Fruit fly (Drosophila melanogaster) whole organism, embryonic: Measurements from ENCODE around the gene CG7179.

Experiments
- Abd-B ChIP-seq: fragments of 200-800 bp; sonication (Bioruptor generic); optimal IDR thresholded peaks from 2 replicates; lab custom pipeline; 2018; ENCODE audit warnings: missing biosample characterization, mild to moderate bottlenecking, missing genetic modification characterization, moderate library complexity
- Atf6 ChIP-seq: fragments of 200-800 bp; sonication (Bioruptor generic); IDR thresholded peaks from 2 replicates; pipeline ENCODE4 v1.3.6; 2022; ENCODE audit warnings: missing biosample characterization, missing genetic modification characterization
- Bteb2 ChIP-seq: fragments of 200-800 bp; sonication (Bioruptor generic); optimal IDR thresholded peaks from 2 replicates; lab custom pipeline; 2016; ENCODE audit warnings: missing biosample characterization, missing genetic modification characterization
- CG11247 ChIP-seq: fragments of 200-800 bp; sonication (Bioruptor generic); IDR thresholded peaks from 2 replicates; pipeline ENCODE4 v1.3.6; 2022; ENCODE audit warnings: missing biosample characterization, missing genetic modification characterization
- CG12391 ChIP-seq: fragments of 200-800 bp; sonication (Bioruptor generic); optimal IDR thresholded peaks from 3 replicates; lab custom pipeline; 2018; ENCODE audit warnings: missing biosample characterization, mild to moderate bottlenecking, missing genetic modification characterization, moderate library complexity
- CG12744 ChIP-seq: fragments of 200-800 bp; sonication (Bioruptor generic); optimal IDR thresholded peaks from 2 replicates; lab custom pipeline; 2016; ENCODE audit warnings: missing biosample characterization, missing genetic modification characterization
- CG12769 ChIP-seq: fragments of 200-800 bp; sonication (Bioruptor generic); optimal IDR thresholded peaks from 2 replicates; lab custom pipeline; 2019; ENCODE audit warnings: missing biosample characterization, mild to moderate bottlenecking, missing genetic modification characterization, moderate library complexity
- CG14050 ChIP-seq: fragments of 200-800 bp; sonication (Bioruptor generic); IDR thresholded peaks from 3 replicates; pipeline ENCODE4 v1.3.6; 2022; ENCODE audit warnings: missing biosample characterization, missing genetic modification characterization
- CG15073 ChIP-seq: fragments of 200-800 bp; sonication (Bioruptor generic); optimal IDR thresholded peaks from 2 replicates; lab custom pipeline; 2016; ENCODE audit warnings: missing biosample characterization, missing genetic modification characterization
- CG17186 ChIP-seq: fragments of 200-800 bp; sonication (Bioruptor generic); optimal IDR thresholded peaks from 3 replicates; lab custom pipeline; 2017; ENCODE audit warnings: missing biosample characterization, missing genetic modification reagents, missing genetic modification characterization
- CG17802 ChIP-seq: fragments of 200-800 bp; sonication (Bioruptor generic); optimal IDR thresholded peaks from 2 replicates; lab custom pipeline; 2018; ENCODE audit warnings: missing biosample characterization, mild to moderate bottlenecking, missing genetic modification characterization, moderate library complexity
- CG17829 ChIP-seq: fragments of 200-800 bp; optimal IDR thresholded peaks from 2 replicates; lab custom pipeline; 2019; ENCODE audit warnings: missing biosample characterization, mild to moderate bottlenecking, missing genetic modification characterization, moderate library complexity
- CG18476 ChIP-seq: fragments of 200-800 bp; sonication (Bioruptor generic); optimal IDR thresholded peaks from 2 replicates; lab custom pipeline; 2016; ENCODE audit warnings: missing biosample characterization, mild to moderate bottlenecking, missing genetic modification characterization
- CG30431 ChIP-seq: fragments of 200-800 bp; sonication (Bioruptor generic); optimal IDR thresholded peaks from 2 replicates; lab custom pipeline; 2017; ENCODE audit warnings: missing biosample characterization, missing genetic modification characterization
- CG31224 ChIP-seq: fragments of 200-800 bp; sonication (Bioruptor generic); IDR thresholded peaks from 2 replicates; pipeline ENCODE4 v1.3.6; 2022; ENCODE audit warnings: missing biosample characterization, missing genetic modification characterization
- CG32767 ChIP-seq: fragments of 200-800 bp; sonication (Bioruptor generic); IDR thresholded peaks from 2 replicates; pipeline ENCODE4 v1.3.6; 2022; ENCODE audit warnings: missing biosample characterization, missing genetic modification characterization
- CG4360 ChIP-seq: fragments of 200-800 bp; sonication (Bioruptor generic); IDR thresholded peaks from 2 replicates; pipeline ENCODE4 v1.3.6; 2022; ENCODE audit warnings: missing biosample characterization, missing genetic modification characterization
- CG4730 ChIP-seq: fragments of 200-800 bp; sonication (Bioruptor generic); IDR thresholded peaks from 2 replicates; pipeline ENCODE4 v1.3.6; 2022; ENCODE audit warnings: missing biosample characterization, missing genetic modification characterization
- CG5953 ChIP-seq: fragments of 200-800 bp; sonication (Bioruptor generic); IDR thresholded peaks from 2 replicates; pipeline ENCODE4 v1.3.6; 2022; ENCODE audit warnings: missing biosample characterization, missing genetic modification characterization
- CG6765 ChIP-seq: fragments of 200-800 bp; sonication (Bioruptor generic); optimal IDR thresholded peaks from 3 replicates; lab custom pipeline; 2017; ENCODE audit warnings: missing biosample characterization, mild to moderate bottlenecking, missing genetic modification characterization
- CG6813 ChIP-seq: fragments of 200-800 bp; sonication (Bioruptor generic); optimal IDR thresholded peaks from 2 replicates; lab custom pipeline; 2017; ENCODE audit warnings: missing biosample characterization, missing genetic modification characterization, mild to moderate bottlenecking, moderate library complexity, missing genetic modification reagents
- CG8388 ChIP-seq: fragments of 200-800 bp; sonication (Bioruptor generic); optimal IDR thresholded peaks from 2 replicates; lab custom pipeline; 2019; ENCODE audit warnings: missing biosample characterization, mild to moderate bottlenecking, missing genetic modification characterization, moderate library complexity
- CTCF ChIP-seq: fragments of 200-800 bp; sonication (Bioruptor generic); optimal IDR thresholded peaks from 2 replicates; lab custom pipeline; 2017; ENCODE audit warnings: missing biosample characterization, mild to moderate bottlenecking, missing genetic modification characterization, moderate library complexity
- Camta ChIP-seq: fragments of 200-800 bp; sonication (Bioruptor generic); optimal IDR thresholded peaks from 2 replicates; lab custom pipeline; 2016; ENCODE audit warnings: missing biosample characterization, missing genetic modification characterization
- Dbx ChIP-seq: fragments of 200-800 bp; sonication (Bioruptor generic); IDR thresholded peaks from 3 replicates; pipeline ENCODE4 v1.3.6; 2022; ENCODE audit warnings: missing biosample characterization, missing genetic modification characterization
- E2f1 ChIP-seq: fragments of 200-800 bp; sonication (Bioruptor generic); IDR thresholded peaks from 2 replicates; pipeline ENCODE4 v1.3.6; 2022; ENCODE audit warnings: missing biosample characterization, missing genetic modification characterization
- Gsc ChIP-seq: fragments of 200-800 bp; sonication (Bioruptor generic); IDR thresholded peaks from 2 replicates; pipeline ENCODE4 v1.3.6; 2022; ENCODE audit warnings: missing biosample characterization, missing genetic modification characterization
- HHEX ChIP-seq: fragments of 200-800 bp; sonication (Bioruptor generic); optimal IDR thresholded peaks from 3 replicates; lab custom pipeline; 2017; ENCODE audit warnings: missing biosample characterization, mild to moderate bottlenecking, missing genetic modification characterization, missing genetic modification reagents
- HLH54F ChIP-seq: fragments of 200-800 bp; sonication (Bioruptor generic); optimal IDR thresholded peaks from 3 replicates; lab custom pipeline; 2016; ENCODE audit warnings: missing biosample characterization, missing genetic modification characterization
- Hmr ChIP-seq: fragments of 200-800 bp; sonication (Bioruptor generic); optimal IDR thresholded peaks from 3 replicates; lab custom pipeline; 2017; ENCODE audit warnings: mild to moderate bottlenecking, missing biosample characterization, missing genetic modification reagents, missing genetic modification characterization
- Hmx ChIP-seq: fragments of 200-800 bp; sonication (Bioruptor generic); optimal IDR thresholded peaks from 2 replicates; lab custom pipeline; 2016; ENCODE audit warnings: missing biosample characterization, missing genetic modification characterization
- Hr3 ChIP-seq: fragments of 200-800 bp; sonication (Bioruptor generic); optimal IDR thresholded peaks from 3 replicates; lab custom pipeline; 2016; ENCODE audit warnings: missing biosample characterization, missing genetic modification characterization
- Max ChIP-seq: fragments of 200-800 bp; sonication (Bioruptor generic); optimal IDR thresholded peaks from 2 replicates; lab custom pipeline; 2016; ENCODE audit warnings: missing biosample characterization, mild to moderate bottlenecking, missing genetic modification characterization
- NfI ChIP-seq: fragments of 200-800 bp; sonication (Bioruptor generic); optimal IDR thresholded peaks from 3 replicates; lab custom pipeline; 2018; ENCODE audit warnings: missing biosample characterization, mild to moderate bottlenecking, missing genetic modification characterization, moderate library complexity
- aop ChIP-seq: fragments of 200-800 bp; sonication (Bioruptor generic); IDR thresholded peaks from 2 replicates; pipeline ENCODE4 v1.3.6; 2022; ENCODE audit warnings: missing biosample characterization, missing genetic modification characterization
- chinmo ChIP-seq: fragments of 200-800 bp; sonication (Bioruptor generic); IDR thresholded peaks from 4 replicates; pipeline ENCODE4 v1.3.6; 2022; ENCODE audit warnings: missing biosample characterization, missing genetic modification characterization; ENCODE audit not compliant: partially characterized antibody
- dpn ChIP-seq, 2 experiments: fragments of 200-800 bp; sonication (Bioruptor generic); optimal IDR thresholded peaks; 3 replicates each; lab custom pipeline; 2016; ENCODE audit warnings: missing biosample characterization in 2 of 2, missing genetic modification characterization in 2 of 2
- en ChIP-seq: fragments of 200-800 bp; sonication (Bioruptor generic); optimal IDR thresholded peaks from 2 replicates; lab custom pipeline; 2016; ENCODE audit warnings: missing biosample characterization, missing genetic modification characterization
- eyg ChIP-seq: fragments of 200-800 bp; sonication (Bioruptor generic); optimal IDR thresholded peaks from 3 replicates; lab custom pipeline; 2016; ENCODE audit warnings: missing biosample characterization, missing genetic modification characterization
- gro ChIP-seq: fragments of 200-800 bp; sonication (Bioruptor generic); optimal IDR thresholded peaks from 2 replicates; lab custom pipeline; 2016; ENCODE audit warnings: missing biosample characterization, missing genetic modification characterization
- hb ChIP-seq: fragments of 200-800 bp; sonication (Bioruptor generic); IDR thresholded peaks from 3 replicates; pipeline ENCODE4 v1.3.6; 2022; ENCODE audit warnings: missing biosample characterization, missing genetic modification characterization; ENCODE audit not compliant: partially characterized antibody
- her ChIP-seq: fragments of 200-800 bp; sonication (Bioruptor generic); optimal IDR thresholded peaks from 2 replicates; lab custom pipeline; 2016; ENCODE audit warnings: missing biosample characterization, missing genetic modification characterization
- hkb ChIP-seq, 2 experiments: fragments of 200-800 bp in 1 of 2; fragments of >200 bp in 1 of 2; sonication (Bioruptor generic) in 1 of 2; IDR thresholded peaks in 1 of 2; optimal IDR thresholded peaks in 1 of 2; 2 replicates each; pipeline versions ENCODE4 v1.3.6 to Lab custom; 2017 to 2022; ENCODE audit warnings: missing biosample characterization in 1 of 2, missing genetic modification characterization in 1 of 2
- lmd ChIP-seq: fragments of 200-800 bp; sonication (Bioruptor generic); IDR thresholded peaks from 2 replicates; pipeline ENCODE4 v1.3.6; 2022; ENCODE audit warnings: missing biosample characterization, missing genetic modification characterization
- nau ChIP-seq: fragments of 200-800 bp; sonication (Bioruptor generic); optimal IDR thresholded peaks from 3 replicates; lab custom pipeline; 2017; ENCODE audit warnings: missing biosample characterization, mild to moderate bottlenecking, missing genetic modification characterization, missing genetic modification reagents
- pum ChIP-seq: fragments of 200-800 bp; sonication (Bioruptor generic); optimal IDR thresholded peaks from 2 replicates; lab custom pipeline; 2016; ENCODE audit warnings: missing biosample characterization, missing genetic modification characterization
- sr ChIP-seq: fragments of 200-800 bp; sonication (Bioruptor generic); IDR thresholded peaks from 3 replicates; pipeline ENCODE4 v1.3.6; 2022; ENCODE audit warnings: missing biosample characterization, missing genetic modification characterization
- zen2 ChIP-seq: fragments of 200-800 bp; sonication (Bioruptor generic); IDR thresholded peaks from 3 replicates; pipeline ENCODE4 v1.3.6; 2022; ENCODE audit warnings: missing biosample characterization, missing genetic modification characterization; ENCODE audit not compliant: partially characterized antibody
- zf30C ChIP-seq: fragments of 200-800 bp; sonication (Bioruptor generic); optimal IDR thresholded peaks from 3 replicates; lab custom pipeline; 2018; ENCODE audit warnings: missing biosample characterization, mild to moderate bottlenecking, missing genetic modification characterization
- zfh1 ChIP-seq: fragments of 200-800 bp; sonication (Bioruptor generic); IDR thresholded peaks from 3 replicates; pipeline ENCODE4 v1.3.6; 2022; ENCODE audit warnings: missing biosample characterization, missing genetic modification characterization

Gene CG7179

dm6 chr2L:7799804-7800433 lies 22.1 kb upstream of the CG7179 start, which contains the start of the genes Herp and r2d2 (continued):
- peak; percentile 51; the same call in 1 of the 2 replicates for TF ChIP-seq CG5953 (GFP tag; lab: Robert Waterston, UW)
- peak; percentile 81 for TF ChIP-seq CG14050 (GFP tag; lab: Robert Waterston, UW)
- peak; percentile 73 for TF ChIP-seq CG18476
- TF ChIP-seq zf30C (GFP tag; lab: Kevin White, UChicago) = no peak
- peak; percentile 92 for TF ChIP-seq her (GFP tag; lab: Kevin White, UChicago)
- TF ChIP-seq Dbx (GFP tag; lab: Robert Waterston, UW) = peak; percentile 94
- peak; percentile 86 for TF ChIP-seq CG11247 (GFP tag; lab: Robert Waterston, UW)
- TF ChIP-seq CG17829 (tag; lab: Kevin White, UChicago) = peak; percentile 89
- TF ChIP-seq hb (GFP tag; lab: Robert Waterston, UW) = 0 out of 3 replicates have a peak, but pooled peaks have one; percentile 26
- TF ChIP-seq CG4730 (GFP tag; lab: Robert Waterston, UW) = peak; percentile 78
- TF ChIP-seq CG12391 (tag; lab: Kevin White, UChicago) = peak; percentile 90
- peak; percentile 94 for TF ChIP-seq Camta
- TF ChIP-seq pum (GFP tag; lab: Kevin White, UChicago) = peak; percentile 94
- peak; percentile 68 for TF ChIP-seq E2f1 (GFP tag; lab: Robert Waterston, UW)
- TF ChIP-seq zfh1 (GFP tag; lab: Robert Waterston, UW) = peak; percentile 86
- peak; percentile 93 for TF ChIP-seq Hmr (GFP tag; lab: Kevin White, UChicago)
- TF ChIP-seq Abd-B (GFP tag; lab: Kevin White, UChicago) = peak; percentile 93
- peak; percentile 83 for TF ChIP-seq Hmx
- no peak; the same call in 1 of the 2 replicates for TF ChIP-seq CG4360 (GFP tag; lab: Robert Waterston, UW)
- peak; percentile 95 for TF ChIP-seq HLH54F (GFP tag; lab: Kevin White, UChicago)
- peak; percentile 47; the same call in 1 of the 3 replicates for TF ChIP-seq zen2 (GFP tag; lab: Robert Waterston, UW)
- TF ChIP-seq CG15073 (GFP tag; lab: Kevin White, UChicago) = peak; percentile 55
- TF ChIP-seq CG8388 (GFP tag; lab: Kevin White, UChicago) = peak; percentile 73
- TF ChIP-seq eyg (GFP tag; lab: Kevin White, UChicago) = peak; percentile 85
- TF ChIP-seq nau (GFP tag; lab: Kevin White, UChicago) = peak; percentile 84
- peak; percentile 89 for TF ChIP-seq Bteb2
- TF ChIP-seq en (GFP tag; lab: Kevin White, UChicago) = peak; percentile 87
- peak; percentile 36 for TF ChIP-seq CTCF (GFP tag; lab: Kevin White, UChicago)
- no peak; the same call in 1 of the 2 replicates for TF ChIP-seq Gsc (GFP tag; lab: Robert Waterston, UW)
- TF ChIP-seq Hr3 (GFP tag; lab: Kevin White, UChicago) = peak; percentile 91
- TF ChIP-seq sr (GFP tag; lab: Robert Waterston, UW) = peak; percentile 44; the same call in 1 of the 3 replicates
- peak; percentile 81 for TF ChIP-seq CG12744
- TF ChIP-seq CG6813 = peak; percentile 64
- TF ChIP-seq CG12769 = peak; percentile 95
- peak; percentile 69 for TF ChIP-seq CG30431 (GFP tag; lab: Kevin White, UChicago)
- TF ChIP-seq HHEX = peak; percentile 88
- peak; percentile 92 for TF ChIP-seq Atf6 (GFP tag; lab: Robert Waterston, UW)
- TF ChIP-seq aop (GFP tag; lab: Robert Waterston, UW) = no peak
- TF ChIP-seq CG17802 = peak; percentile 65
- peak; percentile 75 for TF ChIP-seq CG6765 (GFP tag; lab: Kevin White, UChicago)
- TF ChIP-seq hkb (optimal IDR thresholded peaks at IDR 0.05; lab: Kevin White, UChicago) = peak; percentile 12
- TF ChIP-seq hkb (GFP tag; IDR thresholded peaks at IDR 0.05; lab: Robert Waterston, UW) = peak; percentile 88
- TF ChIP-seq CG31224 = peak; percentile 81
- TF ChIP-seq Max (GFP tag; lab: Kevin White, UChicago) = peak; percentile 92
- TF ChIP-seq CG32767 (GFP tag; lab: Robert Waterston, UW) = peak; percentile 86
- TF ChIP-seq chinmo = no peak
- TF ChIP-seq dpn (GFP tag; optimal IDR thresholded peaks at IDR 0.05; lab: Kevin White, UChicago) = peak; percentile 93 to 96
- peak; percentile 88 for TF ChIP-seq NfI (GFP tag; lab: Kevin White, UChicago)
- TF ChIP-seq CG17186 (GFP tag; lab: Kevin White, UChicago) = peak; percentile 82
- peak; percentile 90 for TF ChIP-seq lmd (GFP tag; lab: Robert Waterston, UW)
- TF ChIP-seq gro (GFP tag; lab: Kevin White, UChicago) = peak; percentile 95
